Fruit fly (Drosophila melanogaster): ENCODE results near the gene CTCF.

Gene CTCF

dm6 chr3L:7344965-7345427 is 11.5 kb downstream of the CTCF start, which contains the start of gene Cln7 (continued):
- no peak for TF ChIP-seq dmrt99B (tag; optimal IDR thresholded peaks at IDR 0.05)
- TF ChIP-seq cwo (GFP tag; optimal IDR thresholded peaks at IDR 0.05): no peak
- peak; percentile 72 for TF ChIP-seq MESR4 (GFP tag; optimal IDR thresholded peaks at IDR 0.05)
- TF ChIP-seq NfI (GFP tag; optimal IDR thresholded peaks at IDR 0.05): peak; percentile 11
- TF ChIP-seq Dip2 (GFP tag; IDR thresholded peaks at IDR 0.05): no peak
- no peak for TF ChIP-seq CG7745 (tag; optimal IDR thresholded peaks at IDR 0.05)
- TF ChIP-seq lmd (GFP tag; IDR thresholded peaks at IDR 0.05): no peak
- no peak for TF ChIP-seq Antp (GFP tag; optimal IDR thresholded peaks at IDR 0.05)
- no peak for TF ChIP-seq dan (GFP tag; IDR thresholded peaks at IDR 0.05)
- peak; percentile 14 for TF ChIP-seq jumu (GFP tag; optimal IDR thresholded peaks at IDR 0.05)
- no peak for TF ChIP-seq CG16813 (GFP tag; IDR thresholded peaks at IDR 0.05; ENCODE audit: partially characterized antibody)
- no peak for TF ChIP-seq CG30020 (tag; optimal IDR thresholded peaks at IDR 0.05)
- TF ChIP-seq Scr (GFP tag; IDR thresholded peaks at IDR 0.05; ENCODE audit: partially characterized antibody): peak; percentile 46
- TF ChIP-seq CkIIα-i1 (GFP tag; IDR thresholded peaks at IDR 0.05): no peak
- no peak for TF ChIP-seq ab (GFP tag; optimal IDR thresholded peaks at IDR 0.05)
- no peak for TF ChIP-seq zen2 (GFP tag; IDR thresholded peaks at IDR 0.05; ENCODE audit: partially characterized antibody)
- TF ChIP-seq CG14667 (GFP tag; IDR thresholded peaks at IDR 0.05): no peak
- TF ChIP-seq CG18599 (GFP tag; optimal IDR thresholded peaks at IDR 0.05): peak; percentile 31
- TF ChIP-seq Elba2 (GFP tag; optimal IDR thresholded peaks at IDR 0.05): no peak
- no peak; the same call in 2 of the 3 replicates for TF ChIP-seq dysf (GFP tag; IDR thresholded peaks at IDR 0.05)
- TF ChIP-seq otp (GFP tag; IDR thresholded peaks at IDR 0.05): peak; percentile 59; the same call in 1 of the 3 replicates
- TF ChIP-seq pnt (GFP tag; optimal IDR thresholded peaks at IDR 0.05): no peak
- peak; percentile 21 for TF ChIP-seq CG10431 (GFP tag; optimal IDR thresholded peaks at IDR 0.05)
- TF ChIP-seq inv (GFP tag; IDR thresholded peaks at IDR 0.05; ENCODE audit: partially characterized antibody): no peak
- no peak for TF ChIP-seq CG18011 (GFP tag; optimal IDR thresholded peaks at IDR 0.05)
- TF ChIP-seq Fer1 (GFP tag; optimal IDR thresholded peaks at IDR 0.05): peak; percentile 72
- no peak for TF ChIP-seq tx (GFP tag; optimal IDR thresholded peaks at IDR 0.05)
- no peak for TF ChIP-seq CG11247 (GFP tag; IDR thresholded peaks at IDR 0.05)
- TF ChIP-seq luna (GFP tag; optimal IDR thresholded peaks at IDR 0.05): no peak
- TF ChIP-seq ase (GFP tag; IDR thresholded peaks at IDR 0.05): no peak; the same call in 2 of the 3 replicates
- TF ChIP-seq CG10959 (GFP tag; IDR thresholded peaks at IDR 0.05): no peak
- TF ChIP-seq sob (GFP tag; IDR thresholded peaks at IDR 0.05): peak; percentile 35; the same call in 1 of the 2 replicates
- peak; percentile 43 for TF ChIP-seq HmgZ (tag; optimal IDR thresholded peaks at IDR 0.05)
- TF ChIP-seq prd (optimal IDR thresholded peaks at IDR 0.05): no peak
- TF ChIP-seq prd (GFP tag; IDR thresholded peaks at IDR 0.05): no peak
- TF ChIP-seq CG18619 (GFP tag; optimal IDR thresholded peaks at IDR 0.05): no peak
- TF ChIP-seq CG3065 (GFP tag; optimal IDR thresholded peaks at IDR 0.05): no peak
- TF ChIP-seq vvl (GFP tag; IDR thresholded peaks at IDR 0.05): peak; percentile 61; the same call in 1 of the 2 replicates
- TF ChIP-seq Opbp (GFP tag; IDR thresholded peaks at IDR 0.05; ENCODE audit: partially characterized antibody): peak; percentile 67; the same call in 2 of the 3 replicates
- TF ChIP-seq disco-r (GFP tag; optimal IDR thresholded peaks at IDR 0.05): no peak
- no peak for TF ChIP-seq NK7.1 (GFP tag; optimal IDR thresholded peaks at IDR 0.05)
- TF ChIP-seq CG9876 (GFP tag; optimal IDR thresholded peaks at IDR 0.05): no peak
- no peak for TF ChIP-seq zf30C (GFP tag; optimal IDR thresholded peaks at IDR 0.05)
- TF ChIP-seq aop (GFP tag; IDR thresholded peaks at IDR 0.05): 0 out of 2 replicates have a peak, but pooled peaks have one; percentile 24
- TF ChIP-seq tin (GFP tag; optimal IDR thresholded peaks at IDR 0.05): no peak
- no peak for TF ChIP-seq CG2129 (GFP tag; IDR thresholded peaks at IDR 0.05; ENCODE audit: partially characterized antibody)
- TF ChIP-seq Abd-B (GFP tag; optimal IDR thresholded peaks at IDR 0.05): no peak
- TF ChIP-seq GATAe (GFP tag; conservative IDR thresholded peaks at IDR 0.05): no peak
- no peak for TF ChIP-seq mld (GFP tag; IDR thresholded peaks at IDR 0.05; ENCODE audit: partially characterized antibody)
- peak; percentile 71; the same call in 1 of the 2 replicates for TF ChIP-seq CG8765 (GFP tag; IDR thresholded peaks at IDR 0.05)
- TF ChIP-seq B-H2 (GFP tag; optimal IDR thresholded peaks at IDR 0.05): peak; percentile 65
